Worm (Caenorhabditis elegans) whole organism, L2 larva: ENCODE measurements around the gene srxa-12.
A peak's percentile ranks its signal among the peaks of the same experiment; 100 is the strongest.

Experiments
- Y55F3AM.14 ChIP-seq: fragments of 200-800 bp; sonication (Bioruptor generic); optimal IDR thresholded peaks from 2 replicates; lab custom pipeline; 2018; ENCODE audit warnings: mild to moderate bottlenecking, missing genetic modification characterization, missing compliant biosample characterization
- crh-2 ChIP-seq: sonication (generic microtip); optimal IDR thresholded peaks from 2 replicates; lab custom pipeline; 2017; ENCODE audit warnings: missing biosample characterization, missing genetic modification characterization
- egl-27 ChIP-seq: sonication (generic microtip); optimal IDR thresholded peaks from 3 replicates; lab custom pipeline; 2017; ENCODE audit warnings: missing biosample characterization, missing genetic modification reagents, missing genetic modification characterization
- elt-3 ChIP-seq: sonication (generic microtip); optimal IDR thresholded peaks from 2 replicates; lab custom pipeline; 2017; ENCODE audit warnings: missing biosample characterization, missing genetic modification characterization
- lin-39 ChIP-seq: fragments of 150-350 bp; optimal IDR thresholded peaks from 2 replicates; lab custom pipeline; 2014; ENCODE audit warnings: missing biosample characterization, missing genetic modification reagents, missing genetic modification characterization
- lsy-2 ChIP-seq, 2 experiments: fragments of 150-350 bp in 1 of 2; sonication (generic microtip) in 1 of 2; optimal IDR thresholded peaks; 2 replicates each; lab custom pipeline; 2014 to 2017; ENCODE audit warnings: missing biosample characterization in 2 of 2, missing genetic modification characterization in 2 of 2
- mdl-1 ChIP-seq, 2 experiments: fragments of 150-350 bp in 1 of 2; sonication (generic microtip) in 1 of 2; optimal IDR thresholded peaks; 2 replicates each; lab custom pipeline; 2017; ENCODE audit warnings: missing biosample characterization in 2 of 2, missing genetic modification characterization in 2 of 2
- nhr-77 ChIP-seq: fragments of 150-350 bp; optimal IDR thresholded peaks from 2 replicates; lab custom pipeline; 2014; ENCODE audit warnings: missing biosample characterization, missing genetic modification characterization
- snpc-4 ChIP-seq: fragments of 150-350 bp; optimal IDR thresholded peaks from 2 replicates; lab custom pipeline; 2014; ENCODE audit warnings: missing biosample characterization, missing genetic modification characterization
- zag-1 ChIP-seq: fragments of 150-350 bp; optimal IDR thresholded peaks from 2 replicates; lab custom pipeline; 2014; ENCODE audit warnings: missing biosample characterization, missing genetic modification characterization

DNA sequence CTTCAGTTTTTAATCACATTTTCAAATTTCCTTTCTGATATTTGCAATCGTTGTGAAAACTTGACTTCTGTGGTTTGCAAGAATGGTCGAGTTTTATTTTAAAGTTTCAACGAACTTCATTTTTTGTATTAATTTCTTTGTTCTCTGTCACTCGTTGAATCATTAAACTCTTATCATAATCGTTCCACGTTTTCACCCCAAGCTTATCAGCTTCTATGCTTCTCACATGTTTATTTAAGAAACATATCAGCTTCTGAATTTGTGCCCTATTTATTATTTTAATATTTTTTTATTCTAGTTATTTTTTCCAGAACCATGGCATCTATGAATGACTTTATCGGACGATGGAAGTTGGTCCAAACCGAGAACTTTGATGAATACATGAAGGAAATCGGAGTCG is 47.3 kb upstream of the srxa-12 start, which contains the start of gene lbp-7:
- TF ChIP-seq snpc-4 (no peak), lsy-2 (tag; optimal IDR thresholded peaks at IDR 0.05; lab: Kevin White, UChicago) (no peak), zag-1 (no peak), nhr-77 (tag; lab: Kevin White, UChicago) (no peak), elt-3 (tag; lab: Kevin White, UChicago) (no peak), mdl-1 (tag; optimal IDR thresholded peaks at IDR 0.05; lab: Kevin White, UChicago) (no peak), crh-2 (tag; lab: Kevin White, UChicago) (peak; percentile 66), egl-27 (no peak), Y55F3AM.14 (GFP tag; lab: Kevin White, UChicago) (no peak), lin-39 (tag; lab: Kevin White, UChicago) (no peak)
